Fruit fly (Drosophila melanogaster) whole organism, wandering third instar larva: ENCODE data around the gene CG31913.
A peak's percentile ranks its signal among the peaks of the same experiment; 100 is the strongest.

ENCODE experiments used
- Abd-B ChIP-seq: fragments of >200 bp; optimal IDR thresholded peaks from 2 replicates; lab custom pipeline; 2017; ENCODE audit warnings: missing biosample characterization, missing genetic modification characterization
- CG32264 ChIP-seq: fragments of 200-800 bp; sonication (Bioruptor generic); optimal IDR thresholded peaks from 2 replicates; lab custom pipeline; 2016; ENCODE audit warnings: missing biosample characterization, missing genetic modification characterization
- CG9705 ChIP-seq: fragments of 200-800 bp; sonication (Bioruptor generic); optimal IDR thresholded peaks from 2 replicates; lab custom pipeline; 2018; ENCODE audit warnings: missing biosample characterization, mild to moderate bottlenecking, missing genetic modification characterization
- Dfd ChIP-seq: fragments of >200 bp; optimal IDR thresholded peaks from 2 replicates; lab custom pipeline; 2017; ENCODE audit warnings: missing biosample characterization, missing genetic modification characterization
- Dif ChIP-seq: fragments of 200-275, 200-300 bp; sonication (Bioruptor generic); optimal IDR thresholded peaks from 2 replicates; lab custom pipeline; 2018; ENCODE audit warnings: missing biosample characterization, missing genetic modification characterization; ENCODE audit not compliant: partially characterized antibody
- GATAd ChIP-seq: sonication (Bioruptor generic); optimal IDR thresholded peaks from 2 replicates; lab custom pipeline; 2016; ENCODE audit warnings: missing biosample characterization, missing genetic modification characterization
- Hnf4 ChIP-seq: fragments of 200-800 bp; sonication (Bioruptor generic); optimal IDR thresholded peaks from 2 replicates; lab custom pipeline; 2016; ENCODE audit warnings: missing biosample characterization, mild to moderate bottlenecking, missing genetic modification characterization
- Hr78 ChIP-seq: fragments of >200 bp; optimal IDR thresholded peaks from 2 replicates; lab custom pipeline; 2017; ENCODE audit warnings: missing biosample characterization, missing genetic modification characterization
- Hr83 ChIP-seq: fragments of 200-300 bp; sonication (Bioruptor generic); optimal IDR thresholded peaks from 2 replicates; lab custom pipeline; 2016; ENCODE audit warnings: missing biosample characterization, mild to moderate bottlenecking, missing genetic modification characterization, moderate library complexity; ENCODE audit not compliant: poor library complexity, severe bottlenecking
- Jra ChIP-seq: sonication (Bioruptor generic); optimal IDR thresholded peaks from 2 replicates; lab custom pipeline; 2016; ENCODE audit warnings: missing biosample characterization, missing genetic modification characterization
- Mio ChIP-seq: sonication (Bioruptor generic); optimal IDR thresholded peaks from 2 replicates; lab custom pipeline; 2016; ENCODE audit warnings: missing biosample characterization, missing genetic modification characterization
- Myc ChIP-seq: fragments of >200 bp; optimal IDR thresholded peaks from 2 replicates; lab custom pipeline; 2017
- N ChIP-seq: fragments of >200 bp; optimal IDR thresholded peaks from 2 replicates; lab custom pipeline; 2018; ENCODE audit warnings: missing biosample characterization, missing external identifiers, missing genetic modification characterization
- Rel ChIP-seq, 2 experiments: fragments of 200-800 bp; sonication (Bioruptor generic) in 1 of 2; optimal IDR thresholded peaks; 2 replicates in 1 of 2; 3 replicates in 1 of 2; lab custom pipeline; 2016 to 2019; ENCODE audit warnings: mild to moderate bottlenecking in 2 of 2, missing biosample characterization in 2 of 2, missing genetic modification characterization in 2 of 2, moderate library complexity in 1 of 2
- Vsx2 ChIP-seq: fragments of 200-300, 225-300 bp; sonication (Bioruptor generic); optimal IDR thresholded peaks from 2 replicates; lab custom pipeline; 2018; ENCODE audit warnings: missing biosample characterization, missing genetic modification characterization; ENCODE audit not compliant: partially characterized antibody
- br ChIP-seq: fragments of 200-800 bp; sonication (Bioruptor generic); optimal IDR thresholded peaks from 2 replicates; lab custom pipeline; 2016; ENCODE audit warnings: missing biosample characterization, missing genetic modification characterization
- brk ChIP-seq: fragments of 200-800 bp; sonication (Bioruptor generic); optimal IDR thresholded peaks from 2 replicates; lab custom pipeline; 2016; ENCODE audit warnings: missing biosample characterization, mild to moderate bottlenecking, missing genetic modification characterization
- dl ChIP-seq, 2 experiments: fragments of 175-275, 200-275 bp in 1 of 2; fragments of 200-275 bp in 1 of 2; sonication (Bioruptor generic); optimal IDR thresholded peaks; lab custom pipeline; 2018; ENCODE audit warnings: mild to moderate bottlenecking in 2 of 2, missing biosample characterization in 2 of 2, missing genetic modification characterization in 2 of 2, moderate library complexity in 2 of 2; ENCODE audit not compliant: partially characterized antibody in 2 of 2, insufficient read depth in 1 of 2
- dmrt93B ChIP-seq: fragments of 200-800 bp; sonication (Bioruptor generic); optimal IDR thresholded peaks from 2 replicates; lab custom pipeline; 2018; ENCODE audit warnings: missing biosample characterization, mild to moderate bottlenecking, missing genetic modification characterization
- dsf ChIP-seq: sonication (Bioruptor generic); optimal IDR thresholded peaks from 2 replicates; lab custom pipeline; 2016; ENCODE audit warnings: missing biosample characterization, missing genetic modification characterization, borderline replicate concordance
- ey ChIP-seq: fragments of 200-800 bp; sonication (Bioruptor generic); optimal IDR thresholded peaks from 2 replicates; lab custom pipeline; 2016; ENCODE audit warnings: missing biosample characterization, missing genetic modification characterization
- foxo ChIP-seq, 2 experiments: fragments of 200-800 bp; sonication (Bioruptor generic); optimal IDR thresholded peaks; 2 replicates in 1 of 2; 3 replicates in 1 of 2; lab custom pipeline; 2016 to 2017; ENCODE audit warnings: missing biosample characterization in 2 of 2, missing genetic modification characterization in 2 of 2
- fru ChIP-seq: fragments of 200-800 bp; sonication (Bioruptor generic); optimal IDR thresholded peaks from 3 replicates; lab custom pipeline; 2016; ENCODE audit warnings: missing biosample characterization, mild to moderate bottlenecking, missing genetic modification characterization
- h ChIP-seq: fragments of 200-800 bp; sonication (Bioruptor generic); optimal IDR thresholded peaks from 3 replicates; lab custom pipeline; 2016; ENCODE audit warnings: missing biosample characterization, mild to moderate bottlenecking, missing genetic modification characterization
- jim ChIP-seq: fragments of 175-275, 200-325 bp; sonication (Bioruptor generic); optimal IDR thresholded peaks from 2 replicates; lab custom pipeline; 2016; ENCODE audit warnings: missing biosample characterization, mild to moderate bottlenecking, missing genetic modification characterization
- lola ChIP-seq: fragments of >200 bp; optimal IDR thresholded peaks from 2 replicates; lab custom pipeline; 2017; ENCODE audit warnings: missing biosample characterization, missing genetic modification characterization
- pan ChIP-seq: fragments of >200 bp; optimal IDR thresholded peaks from 2 replicates; lab custom pipeline; 2017
- rgr ChIP-seq: fragments of 200-800 bp; sonication (Bioruptor generic); optimal IDR thresholded peaks from 3 replicates; lab custom pipeline; 2016; ENCODE audit warnings: missing biosample characterization, mild to moderate bottlenecking, missing genetic modification characterization
- sage ChIP-seq: fragments of 200-800 bp; sonication (Bioruptor generic); optimal IDR thresholded peaks from 2 replicates; lab custom pipeline; 2016; ENCODE audit warnings: missing biosample characterization, mild to moderate bottlenecking, missing genetic modification characterization
- sv ChIP-seq: fragments of 200-800 bp; sonication (Bioruptor generic); optimal IDR thresholded peaks from 3 replicates; lab custom pipeline; 2016; ENCODE audit warnings: missing biosample characterization, missing genetic modification characterization
- tai ChIP-seq: sonication (Bioruptor generic); optimal IDR thresholded peaks from 2 replicates; lab custom pipeline; 2016; ENCODE audit warnings: missing biosample characterization, missing genetic modification characterization
- usp ChIP-seq: fragments of >200 bp; optimal IDR thresholded peaks from 2 replicates; lab custom pipeline; 2017; ENCODE audit warnings: missing biosample characterization, missing genetic modification characterization

CG31913 gene

dm6 chr2L:5765139-5765538 lies 18.7 kb upstream of the CG31913 start:
- TF ChIP-seq CG9705 (GFP tag; lab: Kevin White, UChicago) = no peak
- no peak for TF ChIP-seq sage (GFP tag; lab: Kevin White, UChicago)
- no peak for TF ChIP-seq Jra (GFP tag; lab: Kevin White, UChicago)
- TF ChIP-seq foxo (GFP tag; optimal IDR thresholded peaks at IDR 0.05; lab: Kevin White, UChicago) = no peak
- TF ChIP-seq Dfd (GFP tag; lab: Kevin White, UChicago) = no peak
- TF ChIP-seq N (GFP tag; lab: Kevin White, UChicago) = no peak
- TF ChIP-seq Hnf4 (GFP tag; lab: Kevin White, UChicago) = no peak
- no peak for TF ChIP-seq usp (GFP tag; lab: Kevin White, UChicago)
- TF ChIP-seq CG32264 (GFP tag; lab: Kevin White, UChicago) = no peak
- TF ChIP-seq dmrt93B (GFP tag; lab: Kevin White, UChicago) = no peak
- TF ChIP-seq tai (GFP tag; lab: Kevin White, UChicago) = no peak
- TF ChIP-seq Rel (GFP tag; optimal IDR thresholded peaks at IDR 0.05; lab: Kevin White, UChicago) = no peak
- TF ChIP-seq Rel (tag; optimal IDR thresholded peaks at IDR 0.05; lab: Kevin White, UChicago) = no peak
- TF ChIP-seq jim (GFP tag; lab: Kevin White, UChicago) = no peak
- TF ChIP-seq, all 38 proteins: peak for 0

DNA sequence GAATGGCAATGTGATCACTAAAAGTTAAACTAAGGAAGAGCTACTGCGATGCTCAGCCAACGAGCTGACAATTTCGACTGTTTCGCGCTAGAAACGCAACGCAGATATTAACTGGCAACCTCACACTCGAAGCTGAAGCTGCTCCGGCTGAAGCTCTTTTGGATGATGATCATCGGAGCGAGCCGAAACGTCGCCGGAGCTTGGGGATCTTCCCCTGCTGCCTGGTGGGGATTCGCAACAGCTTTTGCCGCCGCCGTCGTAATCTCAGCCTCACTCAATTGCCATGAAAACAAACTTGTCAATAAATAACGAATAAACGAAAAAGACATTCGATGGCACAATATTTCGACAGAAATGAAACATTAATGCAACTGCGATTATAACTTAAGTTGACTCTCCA lies 17.8 kb upstream of the CG31913 start, which contains the start of gene obst-E:
Gene obst-E, minus strand, starts transcription at position 101 of the 400 bp plus-strand sequence.
- TF ChIP-seq Rel (GFP tag; optimal IDR thresholded peaks at IDR 0.05; lab: Kevin White, UChicago) (no peak), Rel (tag; optimal IDR thresholded peaks at IDR 0.05; lab: Kevin White, UChicago) (peak; percentile 27), dsf (GFP tag; lab: Kevin White, UChicago) (no peak), jim (GFP tag; lab: Kevin White, UChicago) (no peak)

dm6 chr2L:5766498-5767008 lies 17.3 kb upstream of the CG31913 start:
- no peak for TF ChIP-seq Mio (GFP tag; lab: Kevin White, UChicago)
- no peak for TF ChIP-seq Hr78 (GFP tag; lab: Kevin White, UChicago)

DNA sequence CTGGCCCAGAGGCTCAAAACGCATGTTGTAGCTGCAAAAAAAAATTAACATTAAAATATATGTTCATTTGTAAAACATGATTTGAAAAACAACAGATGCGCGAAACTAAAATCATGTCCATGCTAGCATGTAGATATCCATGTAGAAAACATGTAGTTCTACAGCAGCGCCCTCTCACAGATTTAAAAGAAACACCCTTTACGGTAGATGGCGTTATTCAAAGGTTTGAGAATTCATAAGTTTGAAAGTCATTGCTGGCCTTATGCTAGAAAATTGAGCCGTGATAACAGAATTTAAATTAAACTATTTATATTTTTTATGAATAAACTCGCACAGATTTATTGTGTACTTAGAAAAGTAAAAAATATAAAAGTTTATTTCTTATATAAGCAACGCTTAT lies 12.7 kb upstream of the CG31913 start:
- TF ChIP-seq Abd-B (GFP tag; lab: Kevin White, UChicago) (no peak), Myc (lab: Kevin White, UChicago) (peak; percentile 98), Hr78 (GFP tag; lab: Kevin White, UChicago) (no peak), dsf (GFP tag; lab: Kevin White, UChicago) (no peak), lola (GFP tag; lab: Kevin White, UChicago) (no peak), jim (GFP tag; lab: Kevin White, UChicago) (no peak), sv (GFP tag; lab: Kevin White, UChicago) (no peak), pan (no peak), rgr (no peak), GATAd (GFP tag; lab: Kevin White, UChicago) (no peak), h (peak; percentile 24), Dif (GFP tag; lab: Kevin White, UChicago) (no peak), usp (GFP tag; lab: Kevin White, UChicago) (no peak)

DNA sequence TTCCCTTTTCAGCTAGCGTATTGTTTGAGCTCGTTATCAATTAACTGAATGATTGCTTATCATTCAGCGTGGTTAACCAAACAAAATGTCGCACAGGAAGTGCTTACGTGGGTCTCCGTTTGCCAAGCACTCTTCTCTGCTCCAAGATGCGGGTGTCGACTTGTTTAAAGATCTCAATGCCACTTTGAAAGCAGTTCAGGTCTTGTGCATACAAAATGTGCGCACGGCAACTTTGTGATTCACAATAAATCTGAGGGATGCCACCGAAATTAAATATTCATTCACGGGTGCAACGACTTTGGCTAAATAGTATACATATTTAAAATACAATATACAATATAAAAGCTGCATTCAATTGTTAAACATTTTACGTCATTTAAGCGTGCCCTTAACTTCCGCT lies 11.6 kb upstream of the CG31913 start:
- TF ChIP-seq sage (GFP tag; lab: Kevin White, UChicago) (no peak), brk (no peak), Hnf4 (GFP tag; lab: Kevin White, UChicago) (no peak), Rel (GFP tag; optimal IDR thresholded peaks at IDR 0.05; lab: Kevin White, UChicago) (no peak), Rel (tag; optimal IDR thresholded peaks at IDR 0.05; lab: Kevin White, UChicago) (peak; percentile 64), Vsx2 (no peak), pan (no peak)

- TF ChIP-seq CG32264 (GFP tag; lab: Kevin White, UChicago) (no peak), fru (GFP tag; lab: Kevin White, UChicago) (peak; percentile 7)
- TF ChIP-seq, all 38 proteins: peak for 1
Measured at dm6 chr2L:5778157-5778556, 5.7 kb upstream of the CG31913 start.

- TF ChIP-seq ey (GFP tag; lab: Kevin White, UChicago) (no peak), dsf (GFP tag; lab: Kevin White, UChicago) (no peak), Hr78 (GFP tag; lab: Kevin White, UChicago) (no peak), dmrt93B (GFP tag; lab: Kevin White, UChicago) (no peak), Mio (GFP tag; lab: Kevin White, UChicago) (no peak), Hr83 (GFP tag; lab: Kevin White, UChicago) (no peak), br (GFP tag; lab: Kevin White, UChicago) (no peak), usp (GFP tag; lab: Kevin White, UChicago) (no peak), Dfd (GFP tag; lab: Kevin White, UChicago) (no peak), GATAd (GFP tag; lab: Kevin White, UChicago) (no peak), dl (GFP tag; optimal IDR thresholded peaks at IDR 0.05; lab: Kevin White, UChicago; ENCODE audit: insufficient read depth in 1 of 2, partially characterized antibody in 2 of 2) (no peak), N (GFP tag; lab: Kevin White, UChicago) (no peak), Dif (GFP tag; lab: Kevin White, UChicago) (no peak)
Measured at dm6 chr2L:5780703-5781102, 3.1 kb upstream of the CG31913 start.
